Worm (Caenorhabditis elegans): Measurements from ENCODE around the gene H17B01.2.

The H17B01.2 gene

DNA sequence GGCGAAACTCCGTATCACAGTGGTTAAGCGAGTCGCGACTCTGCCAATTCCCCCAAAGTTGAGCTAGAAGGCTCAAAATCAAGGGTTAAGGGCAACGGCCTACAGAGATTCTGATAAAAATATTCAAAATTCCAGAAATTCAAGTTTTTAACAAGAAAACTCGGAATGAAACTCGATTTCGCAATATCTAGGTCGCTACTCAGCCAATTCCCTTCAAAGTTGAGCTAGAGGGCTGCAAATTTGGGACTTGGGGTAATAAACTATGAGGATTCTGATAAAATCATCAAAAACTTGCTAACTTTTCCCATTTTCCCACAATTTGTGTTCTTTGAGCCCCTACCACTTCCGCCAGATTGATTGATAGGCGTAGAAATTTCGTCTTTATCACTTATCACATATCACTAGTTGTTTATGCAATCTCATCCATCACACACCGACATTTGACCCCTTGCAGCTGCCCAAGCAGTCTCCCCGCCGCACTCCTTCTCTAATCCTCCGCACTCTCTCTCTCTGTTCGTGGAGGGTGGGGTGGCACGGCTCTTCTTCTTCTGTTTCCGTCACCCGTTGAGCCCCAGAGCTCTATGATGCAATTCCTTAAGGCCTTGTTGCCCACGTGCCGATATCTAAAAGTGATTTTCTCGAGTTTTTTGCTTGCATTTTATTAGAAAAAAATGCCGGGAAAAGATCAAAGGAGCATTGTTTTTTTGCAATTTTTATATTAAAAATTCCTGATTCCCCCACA, 31.4 kb downstream of the H17B01.2 start:
- TF ChIP-seq unc-55 (GFP tag; optimal IDR thresholded peaks at IDR 0.05) = peak; percentile 94
- peak; percentile 36 for TF ChIP-seq ceh-31 (tag; optimal IDR thresholded peaks at IDR 0.05)
- TF ChIP-seq ceh-34 (tag; optimal IDR thresholded peaks at IDR 0.05) = peak; percentile 84
- TF ChIP-seq npax-4 (tag; optimal IDR thresholded peaks at IDR 0.05) = no peak
- no peak for TF ChIP-seq ahr-1 (tag; optimal IDR thresholded peaks at IDR 0.05)
- TF ChIP-seq ceh-6 (GFP tag; optimal IDR thresholded peaks at IDR 0.05) = no peak
- TF ChIP-seq elt-4 (tag; optimal IDR thresholded peaks at IDR 0.05) = no peak
- no peak for TF ChIP-seq pros-1 (tag; optimal IDR thresholded peaks at IDR 0.05)
- peak; percentile 45 for TF ChIP-seq hlh-8 (tag; optimal IDR thresholded peaks at IDR 0.05)
- TF ChIP-seq hlh-13 (GFP tag; optimal IDR thresholded peaks at IDR 0.05) = no peak
- peak; percentile 57 for TF ChIP-seq tbx-2 (tag; optimal IDR thresholded peaks at IDR 0.05)
- TF ChIP-seq pha-2 (tag; optimal IDR thresholded peaks at IDR 0.05) = no peak
- peak; percentile 28 for TF ChIP-seq ceh-14 (tag; optimal IDR thresholded peaks at IDR 0.05)
- TF ChIP-seq ceh-18 (tag; optimal IDR thresholded peaks at IDR 0.05) = peak; percentile 67
- TF ChIP-seq che-1 (tag; optimal IDR thresholded peaks at IDR 0.05) = no peak
- TF ChIP-seq nfya-1 (tag; optimal IDR thresholded peaks at IDR 0.05) = peak; percentile 33
- peak; percentile 48 for TF ChIP-seq ref-2 (tag; optimal IDR thresholded peaks at IDR 0.05)
- peak; percentile 11 for TF ChIP-seq hlh-30 (tag; optimal IDR thresholded peaks at IDR 0.05; ENCODE audit: insufficient read depth)
- TF ChIP-seq dmd-4 (tag; optimal IDR thresholded peaks at IDR 0.05; ENCODE audit: borderline replicate concordance) = no peak
- TF ChIP-seq fax-1 (tag; optimal IDR thresholded peaks at IDR 0.05) = peak; percentile 47
- TF ChIP-seq elt-2 (tag; optimal IDR thresholded peaks at IDR 0.05) = peak; percentile 50
- no peak for TF ChIP-seq eyg-1 (tag; optimal IDR thresholded peaks at IDR 0.05)
- TF ChIP-seq unc-42 (tag; optimal IDR thresholded peaks at IDR 0.05) = peak; percentile 56
- TF ChIP-seq nhr-232 (tag; optimal IDR thresholded peaks at IDR 0.05) = peak; percentile 13
- no peak for TF ChIP-seq T23F11.4 (GFP tag; optimal IDR thresholded peaks at IDR 0.05)
- no peak for TF ChIP-seq ceh-19 (GFP tag; optimal IDR thresholded peaks at IDR 0.05)
- TF ChIP-seq C08G9.2 (tag; optimal IDR thresholded peaks at IDR 0.05) = peak; percentile 37
- TF ChIP-seq syd-9 (tag; optimal IDR thresholded peaks at IDR 0.05) = peak; percentile 6
- no peak for TF ChIP-seq fkh-6 (tag; optimal IDR thresholded peaks at IDR 0.05)
- TF ChIP-seq mec-3 (tag; optimal IDR thresholded peaks at IDR 0.05; ENCODE audit: borderline replicate concordance) = no peak
- TF ChIP-seq madf-2 (tag; optimal IDR thresholded peaks at IDR 0.05) = no peak
- TF ChIP-seq sox-4 (tag; optimal IDR thresholded peaks at IDR 0.05) = no peak
- no peak for TF ChIP-seq ttx-3 (tag; optimal IDR thresholded peaks at IDR 0.05)
- TF ChIP-seq sdc-2 (tag; optimal IDR thresholded peaks at IDR 0.05) = peak; percentile 24
- no peak for TF ChIP-seq zip-5 (tag; optimal IDR thresholded peaks at IDR 0.05)
- peak; percentile 79 for TF ChIP-seq rnt-1 (tag; optimal IDR thresholded peaks at IDR 0.05)

DNA sequence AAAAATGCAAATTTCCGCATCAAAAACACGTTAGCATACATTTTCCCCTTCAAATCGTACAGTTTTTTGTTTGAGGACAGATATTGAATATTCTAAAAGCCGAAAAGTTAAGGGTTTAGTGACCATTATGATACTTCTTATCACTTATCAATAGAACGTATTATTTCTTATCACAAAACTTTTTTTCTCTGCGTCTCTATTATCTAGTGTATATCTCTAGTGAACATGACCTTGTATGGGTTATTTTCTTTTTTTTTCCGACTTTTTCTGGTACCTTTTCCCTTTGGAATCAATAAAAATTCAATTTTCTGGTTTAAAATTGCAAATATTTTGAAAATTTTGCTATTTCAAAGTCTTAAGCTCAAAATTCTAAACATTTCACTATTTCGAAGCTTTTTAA, 33.3 kb downstream of the H17B01.2 start:
- TF ChIP-seq rnt-1 (tag; optimal IDR thresholded peaks at IDR 0.05) (no peak), sox-4 (tag; optimal IDR thresholded peaks at IDR 0.05) (no peak), elt-2 (tag; optimal IDR thresholded peaks at IDR 0.05) (peak; percentile 82)

DNA sequence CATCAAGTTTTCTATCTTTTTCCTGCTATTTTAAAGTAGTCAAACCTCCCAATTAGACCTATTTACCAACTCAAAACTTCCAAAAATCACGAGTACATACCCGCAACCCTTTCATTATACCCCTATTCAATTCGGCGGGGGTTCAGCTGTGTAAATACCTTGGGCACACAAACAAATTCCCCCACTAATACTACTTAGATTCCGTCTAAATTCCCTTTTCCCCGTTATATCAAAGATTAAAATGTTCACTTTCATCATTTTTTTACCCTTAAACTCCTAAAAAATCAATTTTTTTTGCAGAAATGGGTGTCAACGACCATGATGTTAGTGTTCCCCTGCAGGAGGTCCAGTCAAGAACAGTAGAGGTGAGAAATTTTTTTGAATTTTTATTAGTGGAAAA, 33.9 kb downstream of the H17B01.2 start, which contains the start of gene fdgt-1:
TSS of gene fdgt-1 (plus strand) at position 301 of the 400 bp plus-strand sequence.
- TF ChIP-seq ceh-14 (tag; optimal IDR thresholded peaks at IDR 0.05) (no peak), ceh-6 (GFP tag; optimal IDR thresholded peaks at IDR 0.05) (no peak), fkh-10 (GFP tag; optimal IDR thresholded peaks at IDR 0.05) (no peak), ceh-22 (tag; optimal IDR thresholded peaks at IDR 0.05) (no peak), Y22D7AL.16 (tag; optimal IDR thresholded peaks at IDR 0.05) (no peak), K02D7.2 (tag; optimal IDR thresholded peaks at IDR 0.05) (no peak), ceh-48 (tag; optimal IDR thresholded peaks at IDR 0.05) (no peak), hlh-8 (tag; optimal IDR thresholded peaks at IDR 0.05) (no peak), F13H6.1 (tag; optimal IDR thresholded peaks at IDR 0.05) (no peak), ref-2 (tag; optimal IDR thresholded peaks at IDR 0.05) (no peak), rnt-1 (tag; optimal IDR thresholded peaks at IDR 0.05) (no peak), mec-3 (tag; optimal IDR thresholded peaks at IDR 0.05; ENCODE audit: borderline replicate concordance) (no peak), pag-3 (tag; optimal IDR thresholded peaks at IDR 0.05; ENCODE audit: borderline replicate concordance) (no peak), sox-4 (tag; optimal IDR thresholded peaks at IDR 0.05) (no peak), T23F11.4 (GFP tag; optimal IDR thresholded peaks at IDR 0.05) (no peak), elt-2 (tag; optimal IDR thresholded peaks at IDR 0.05) (no peak), syd-9 (tag; optimal IDR thresholded peaks at IDR 0.05) (no peak)
